Worm (Caenorhabditis elegans) whole organism, L4 larva: ENCODE results near the gene T25B9.2.

Source experiments
- F49E8.2 ChIP-seq: sonication (generic microtip); optimal IDR thresholded peaks from 2 replicates; lab custom pipeline; 2016; ENCODE audit warnings: missing compliant biosample characterization, mild to moderate bottlenecking, missing genetic modification characterization, borderline replicate concordance
- T26A8.4 ChIP-seq: fragments of 200-800 bp; sonication (Bioruptor generic); IDR thresholded peaks from 2 replicates; pipeline ENCODE4 v1.3.6; 2022; ENCODE audit warnings: missing genetic modification characterization, missing compliant biosample characterization
- aha-1 ChIP-seq: fragments of 150-350 bp; peaks from one replicate; lab custom pipeline; 2014; ENCODE audit warnings: missing biosample characterization, missing genetic modification characterization
- arid-1 ChIP-seq: fragments of 200-800 bp; sonication (Bioruptor generic); conservative IDR thresholded peaks from 2 replicates; pipeline ENCODE4 v1.3.6; 2022; ENCODE audit warnings: missing genetic modification reagents, missing genetic modification characterization, missing compliant biosample characterization
- ceh-20 ChIP-seq: fragments of 200-800 bp; sonication (Bioruptor generic); IDR thresholded peaks from 2 replicates; pipeline ENCODE4 v1.3.6; 2022; ENCODE audit warnings: missing genetic modification reagents, missing genetic modification characterization, missing compliant biosample characterization
- cey-2 ChIP-seq: sonication (generic microtip); optimal IDR thresholded peaks from 3 replicates; lab custom pipeline; 2017; ENCODE audit warnings: missing genetic modification characterization, mild to moderate bottlenecking, missing compliant biosample characterization, antibody characterized with exemption, borderline replicate concordance; ENCODE audit not compliant: insufficient read depth
- ctbp-1 ChIP-seq: fragments of 200-800 bp; sonication (Bioruptor generic); IDR thresholded peaks from 2 replicates; pipeline ENCODE4 v1.3.6; 2022; ENCODE audit warnings: missing genetic modification reagents, missing genetic modification characterization, missing compliant biosample characterization
- daf-16 ChIP-seq, 3 experiments: sonication (generic microtip); optimal IDR thresholded peaks; 2 replicates each; lab custom pipeline; 2016 to 2017; ENCODE audit warnings: missing genetic modification characterization in 3 of 3, missing genetic modification reagents in 3 of 3, mild to moderate bottlenecking in 2 of 3, missing compliant biosample characterization in 2 of 3, missing biosample characterization in 1 of 3, moderate library complexity in 1 of 3
- daf-8 ChIP-seq: fragments of 200-800 bp; sonication (Bioruptor generic); IDR thresholded peaks from 2 replicates; pipeline ENCODE4 v1.3.6; 2022; ENCODE audit warnings: missing genetic modification characterization, missing compliant biosample characterization
- dmd-6 ChIP-seq: fragments of 200-800 bp; sonication (Bioruptor generic); IDR thresholded peaks from 2 replicates; pipeline ENCODE4 v1.3.6; 2022; ENCODE audit warnings: missing genetic modification reagents, missing genetic modification characterization, missing compliant biosample characterization
- dmd-8 ChIP-seq: fragments of 200-800 bp; sonication (Bioruptor generic); IDR thresholded peaks from 2 replicates; pipeline ENCODE4 v1.3.6; 2022; ENCODE audit warnings: missing genetic modification characterization, missing compliant biosample characterization
- dve-1 ChIP-seq: sonication (generic microtip); optimal IDR thresholded peaks from 2 replicates; lab custom pipeline; 2017; ENCODE audit warnings: antibody characterized with exemption, mild to moderate bottlenecking, missing genetic modification characterization, missing compliant biosample characterization; ENCODE audit not compliant: insufficient read depth
- hlh-30 ChIP-seq: sonication (generic microtip); optimal IDR thresholded peaks from 2 replicates; lab custom pipeline; 2017; ENCODE audit warnings: antibody characterized with exemption, mild to moderate bottlenecking, missing genetic modification characterization, missing compliant biosample characterization; ENCODE audit not compliant: insufficient read depth
- lim-7 ChIP-seq: fragments of 200-800 bp; sonication (Bioruptor generic); IDR thresholded peaks from 2 replicates; pipeline ENCODE4 v1.3.6; 2022; ENCODE audit warnings: missing genetic modification characterization, missing compliant biosample characterization
- lin-15B ChIP-seq: fragments of 150-350 bp; sonication (generic microtip); optimal IDR thresholded peaks from 3 replicates; lab custom pipeline; 2014; ENCODE audit warnings: missing biosample characterization, missing genetic modification characterization
- lin-38 ChIP-seq: fragments of 200-800 bp; sonication (Bioruptor generic); IDR thresholded peaks from 2 replicates; pipeline ENCODE4 v1.3.6; 2022; ENCODE audit warnings: missing genetic modification reagents, missing genetic modification characterization, missing compliant biosample characterization
- lsy-2 ChIP-seq, 2 experiments: fragments of 150-350 bp in 1 of 2; sonication (generic microtip) in 1 of 2; optimal IDR thresholded peaks; 2 replicates each; lab custom pipeline; 2014 to 2017; ENCODE audit warnings: missing biosample characterization in 2 of 2, missing genetic modification characterization in 2 of 2
- madf-9 ChIP-seq: fragments of 200-800 bp; sonication (Bioruptor generic); conservative IDR thresholded peaks from 2 replicates; pipeline ENCODE4 v1.3.6; 2022; ENCODE audit warnings: missing genetic modification reagents, missing genetic modification characterization, missing compliant biosample characterization
- mdl-1 ChIP-seq, 2 experiments: fragments of 150-350 bp in 1 of 2; sonication (generic microtip) in 1 of 2; optimal IDR thresholded peaks; 2 replicates each; lab custom pipeline; 2014 to 2017; ENCODE audit warnings: missing biosample characterization in 2 of 2, missing genetic modification characterization in 2 of 2
- mep-1 ChIP-seq: fragments of 150-350 bp; sonication (generic microtip); optimal IDR thresholded peaks from 3 replicates; lab custom pipeline; 2014; ENCODE audit warnings: missing biosample characterization, missing genetic modification characterization
- mxl-2 ChIP-seq: fragments of 200-800 bp; sonication (Bioruptor generic); conservative IDR thresholded peaks from 2 replicates; pipeline ENCODE4 v1.3.6; 2022; ENCODE audit warnings: missing genetic modification reagents, missing genetic modification characterization, missing compliant biosample characterization
- mxl-3 ChIP-seq: fragments of 200-800 bp; sonication (Bioruptor generic); optimal IDR thresholded peaks from 2 replicates; lab custom pipeline; 2018; ENCODE audit warnings: mild to moderate bottlenecking, missing genetic modification characterization, missing compliant biosample characterization
- nhr-102 ChIP-seq: sonication (generic microtip); optimal IDR thresholded peaks from 2 replicates; lab custom pipeline; 2016; ENCODE audit warnings: mild to moderate bottlenecking, missing genetic modification characterization, moderate library complexity, missing compliant biosample characterization
- nhr-237 ChIP-seq: sonication (generic microtip); optimal IDR thresholded peaks from 2 replicates; lab custom pipeline; 2017; ENCODE audit warnings: missing biosample characterization, missing genetic modification characterization
- nhr-25 ChIP-seq: sonication (generic microtip); optimal IDR thresholded peaks from 2 replicates; lab custom pipeline; 2017; ENCODE audit warnings: missing genetic modification characterization, mild to moderate bottlenecking, missing compliant biosample characterization, antibody characterized with exemption, moderate library complexity, borderline replicate concordance; ENCODE audit not compliant: insufficient read depth
- nhr-28 ChIP-seq: fragments of 150-350 bp; optimal IDR thresholded peaks from 2 replicates; lab custom pipeline; 2014; ENCODE audit warnings: missing biosample characterization, missing genetic modification characterization
- nhr-41 ChIP-seq: fragments of 200-800 bp; sonication (Bioruptor generic); IDR thresholded peaks from 2 replicates; pipeline ENCODE4 v1.3.6; 2022; ENCODE audit warnings: missing genetic modification reagents, missing genetic modification characterization, missing compliant biosample characterization
- nhr-42 ChIP-seq: fragments of 200-800 bp; sonication (Bioruptor generic); IDR thresholded peaks from 2 replicates; pipeline ENCODE4 v1.3.6; 2022; ENCODE audit warnings: missing genetic modification characterization, missing compliant biosample characterization
- nhr-48 ChIP-seq: sonication (generic microtip); optimal IDR thresholded peaks from 2 replicates; lab custom pipeline; 2016; ENCODE audit warnings: mild to moderate bottlenecking, missing genetic modification characterization, missing compliant biosample characterization
- nhr-76 ChIP-seq: fragments of 150-350 bp; optimal IDR thresholded peaks from 2 replicates; lab custom pipeline; 2014; ENCODE audit warnings: missing biosample characterization, missing genetic modification characterization
- pqm-1 ChIP-seq: sonication (generic microtip); optimal IDR thresholded peaks from 2 replicates; lab custom pipeline; 2017; ENCODE audit warnings: missing biosample characterization, missing genetic modification characterization
- saeg-2 ChIP-seq: fragments of 200-800 bp; sonication (Bioruptor generic); IDR thresholded peaks from 2 replicates; pipeline ENCODE4 v1.3.6; 2022; ENCODE audit warnings: missing genetic modification reagents, missing genetic modification characterization, missing compliant biosample characterization
- snpc-1.2 ChIP-seq: fragments of 200-800 bp; sonication (Bioruptor generic); IDR thresholded peaks from 2 replicates; pipeline ENCODE4 v1.3.6; 2022; ENCODE audit warnings: missing genetic modification reagents, missing genetic modification characterization, missing compliant biosample characterization
- spr-1 ChIP-seq: sonication (generic microtip); optimal IDR thresholded peaks from 2 replicates; lab custom pipeline; 2016; ENCODE audit warnings: mild to moderate bottlenecking, missing genetic modification characterization, missing compliant biosample characterization
- unc-62 ChIP-seq, 3 experiments: fragments of 150-350 bp in 1 of 3; sonication (generic microtip); optimal IDR thresholded peaks in 2 of 3; peaks in 1 of 3; 1 replicate in 1 of 3; 2 replicates in 2 of 3; lab custom pipeline; 2014 to 2017; ENCODE audit warnings: missing biosample characterization in 3 of 3, missing genetic modification characterization in 3 of 3, missing genetic modification reagents in 3 of 3, missing genotype in 1 of 3
- zfp-3 ChIP-seq: fragments of 200-800 bp; sonication (Bioruptor generic); conservative IDR thresholded peaks from 2 replicates; pipeline ENCODE4 v1.3.6; 2022; ENCODE audit warnings: missing genetic modification reagents, missing genetic modification characterization, missing compliant biosample characterization
- ztf-11 ChIP-seq: fragments of 150-350 bp; optimal IDR thresholded peaks from 2 replicates; lab custom pipeline; 2014; ENCODE audit warnings: missing biosample characterization, missing genetic modification characterization

T25B9.2 gene

ce11 chrIV:10779328-10779727 lies 27.7 kb upstream of the T25B9.2 start:
- TF ChIP-seq spr-1 (tag; lab: Kevin White, UChicago) (no peak), aha-1 (tag; lab: Kevin White, UChicago) (peak; percentile 92)

ce11 chrIV:10778582-10778981 lies 26.9 kb upstream of the T25B9.2 start:
- TF ChIP-seq arid-1 (GFP tag; lab: Robert Waterston, UW) (0 out of 2 replicates have a peak, but pooled peaks have one; percentile 29), F49E8.2 (tag; lab: Kevin White, UChicago) (no peak), madf-9 (GFP tag; lab: Robert Waterston, UW) (0 out of 2 replicates have a peak, but pooled peaks have one; percentile 17), T26A8.4 (GFP tag; lab: Robert Waterston, UW) (peak; percentile 86), nhr-76 (tag; lab: Kevin White, UChicago) (no peak), dmd-6 (GFP tag; lab: Robert Waterston, UW) (no peak), pqm-1 (no peak), nhr-237 (tag; lab: Kevin White, UChicago) (peak; percentile 38), zfp-3 (GFP tag; lab: Robert Waterston, UW) (0 out of 2 replicates have a peak, but pooled peaks have one; percentile 55), nhr-42 (GFP tag; lab: Robert Waterston, UW) (0 out of 2 replicates have a peak, but pooled peaks have one; percentile 39), ctbp-1 (peak; percentile 57; the same call in 1 of the 2 replicates), nhr-48 (tag; lab: Kevin White, UChicago) (no peak), nhr-25 (tag; lab: Kevin White, UChicago) (peak; percentile 19), nhr-102 (tag; lab: Kevin White, UChicago) (peak; percentile 8), lsy-2 (tag; optimal IDR thresholded peaks at IDR 0.05; lab: Kevin White, UChicago) (peak in 1 of 2 experiments; percentile 26), lin-38 (0 out of 2 replicates have a peak, but pooled peaks have one; percentile 12), lim-7 (0 out of 2 replicates have a peak, but pooled peaks have one; percentile 28), mep-1 (peak; percentile 22)

ce11 chrIV:10777600-10777999 lies 26.0 kb upstream of the T25B9.2 start:
- TF ChIP-seq snpc-1.2 (GFP tag; lab: Robert Waterston, UW) (0 out of 2 replicates have a peak, but pooled peaks have one; percentile 14), mdl-1 (tag; optimal IDR thresholded peaks at IDR 0.05; lab: Kevin White, UChicago) (no peak)

ce11 chrIV:10777076-10777475 lies 25.4 kb upstream of the T25B9.2 start:
- no peak for TF ChIP-seq T26A8.4 (GFP tag; lab: Robert Waterston, UW)
- no peak for TF ChIP-seq ceh-20 (GFP tag; lab: Robert Waterston, UW)
- no peak for TF ChIP-seq dmd-8 (GFP tag; lab: Robert Waterston, UW)
- peak; percentile 1 for TF ChIP-seq mxl-3
- no peak for TF ChIP-seq nhr-76 (tag; lab: Kevin White, UChicago)
- no peak for TF ChIP-seq nhr-41 (GFP tag; lab: Robert Waterston, UW)
- 0 out of 2 replicates have a peak, but pooled peaks have one; percentile 49 for TF ChIP-seq mxl-2
- no peak for TF ChIP-seq daf-16 (GFP tag; optimal IDR thresholded peaks at IDR 0.05; lab: Kevin White, UChicago)
- TF ChIP-seq daf-16 (tag; optimal IDR thresholded peaks at IDR 0.05; lab: Kevin White, UChicago), result no peak
- no peak for TF ChIP-seq saeg-2 (GFP tag; lab: Robert Waterston, UW)
- TF ChIP-seq lin-15B (tag; lab: Kevin White, UChicago), result no peak
- TF ChIP-seq ztf-11 (tag; lab: Kevin White, UChicago), result no peak
- peak in 1 of 2 experiments; percentile 66 for TF ChIP-seq unc-62 (GFP tag; optimal IDR thresholded peaks at IDR 0.05 in 1 of 2; lab: Kevin White, UChicago)
- no peak for TF ChIP-seq unc-62 (tag; optimal IDR thresholded peaks at IDR 0.05; lab: Kevin White, UChicago)
- peak; percentile 17 for TF ChIP-seq hlh-30 (tag; lab: Kevin White, UChicago)
- TF ChIP-seq nhr-28 (tag; lab: Kevin White, UChicago), result peak; percentile 7
- no peak for TF ChIP-seq dve-1 (tag; lab: Kevin White, UChicago)
- TF ChIP-seq cey-2 (tag; lab: Kevin White, UChicago), result no peak
- no peak for TF ChIP-seq daf-8 (GFP tag; lab: Robert Waterston, UW)
